Worm (Caenorhabditis elegans): Measurements from ENCODE around the gene F46F5.5.
"Not testable (repeated sequence)": the region's sequence is repeated elsewhere in the genome, so short reads cannot be mapped to it uniquely, and the experiment has no call there.

DNA sequence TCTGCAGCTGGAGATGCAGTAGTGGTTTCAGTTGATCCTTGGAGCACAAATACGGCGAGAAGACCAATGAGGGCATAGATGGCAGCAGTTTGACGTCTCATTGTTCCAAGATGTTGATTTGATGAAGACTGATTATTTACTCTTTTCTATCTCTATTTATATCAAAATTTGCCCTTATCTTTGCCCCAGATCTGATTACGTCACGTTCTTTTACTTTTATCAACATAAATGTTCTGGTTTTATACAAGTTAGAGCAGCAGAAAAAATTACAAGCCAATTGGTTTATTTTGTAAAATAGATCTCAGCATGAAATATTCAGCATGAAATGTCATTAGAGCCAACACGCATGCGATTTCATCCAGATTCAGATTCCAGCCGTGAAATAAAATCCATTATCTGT lies 9.9 kb upstream of the F46F5.5 start, which contains the start of gene msrp-4:
- not testable (repeated sequence) for TF ChIP-seq dao-5, W03F9.2, him-1 (tag; optimal IDR thresholded peaks at IDR 0.05)

All from whole organism, L4/young adult.